Fruit fly (Drosophila melanogaster) whole organism, embryonic: ENCODE measurements around the gene CG13896.

Experiments used
- Atf6 ChIP-seq: fragments of 200-800 bp; sonication (Bioruptor generic); IDR thresholded peaks from 2 replicates; pipeline ENCODE4 v1.3.6; 2022; ENCODE audit warnings: missing biosample characterization, missing genetic modification characterization
- CG10274 ChIP-seq: fragments of 200-800 bp; sonication (Bioruptor generic); optimal IDR thresholded peaks from 3 replicates; lab custom pipeline; 2017; ENCODE audit warnings: missing biosample characterization, mild to moderate bottlenecking, missing genetic modification characterization
- CG11560 ChIP-seq: fragments of 200-800 bp; sonication (Bioruptor generic); IDR thresholded peaks from 3 replicates; pipeline ENCODE4 v1.3.6; 2022; ENCODE audit warnings: missing biosample characterization, missing genetic modification characterization
- CG12299 ChIP-seq: fragments of 200-800 bp; sonication (Bioruptor generic); optimal IDR thresholded peaks from 2 replicates; lab custom pipeline; 2018; ENCODE audit warnings: missing biosample characterization, mild to moderate bottlenecking, missing genetic modification characterization
- CG1233 ChIP-seq: fragments of 200-800 bp; sonication (Bioruptor generic); optimal IDR thresholded peaks from 4 replicates; lab custom pipeline; 2018; ENCODE audit warnings: missing biosample characterization, mild to moderate bottlenecking, missing genetic modification characterization
- CG14965 ChIP-seq: fragments of 200-800 bp; sonication (Bioruptor generic); optimal IDR thresholded peaks from 2 replicates; lab custom pipeline; 2016; ENCODE audit warnings: missing biosample characterization, missing genetic modification characterization, borderline replicate concordance
- CG15601 ChIP-seq: fragments of 200-800 bp; sonication (Bioruptor generic); optimal IDR thresholded peaks from 3 replicates; lab custom pipeline; 2019; ENCODE audit warnings: missing biosample characterization, mild to moderate bottlenecking, missing genetic modification characterization, moderate library complexity
- CG18599 ChIP-seq: fragments of 200-800 bp; sonication (Bioruptor generic); optimal IDR thresholded peaks from 3 replicates; lab custom pipeline; 2017; ENCODE audit warnings: missing biosample characterization, missing genetic modification characterization, mild to moderate bottlenecking, moderate library complexity, missing genetic modification reagents
- CG2202 ChIP-seq: fragments of 200-800 bp; sonication (Bioruptor generic); optimal IDR thresholded peaks from 2 replicates; lab custom pipeline; 2018; ENCODE audit warnings: missing biosample characterization, mild to moderate bottlenecking, missing genetic modification characterization
- CG2712 ChIP-seq: fragments of 200-800 bp; optimal IDR thresholded peaks from 3 replicates; lab custom pipeline; 2019; ENCODE audit warnings: missing biosample characterization, mild to moderate bottlenecking, missing genetic modification characterization, moderate library complexity
- CG31365 ChIP-seq: fragments of 200-800 bp; sonication (Bioruptor generic); optimal IDR thresholded peaks from 2 replicates; lab custom pipeline; 2018; ENCODE audit warnings: missing biosample characterization, mild to moderate bottlenecking, missing genetic modification characterization
- CG32767 ChIP-seq: fragments of 200-800 bp; sonication (Bioruptor generic); IDR thresholded peaks from 2 replicates; pipeline ENCODE4 v1.3.6; 2022; ENCODE audit warnings: missing biosample characterization, missing genetic modification characterization
- CG3281 ChIP-seq: fragments of 200-800 bp; sonication (Bioruptor generic); optimal IDR thresholded peaks from 3 replicates; lab custom pipeline; 2017; ENCODE audit warnings: missing biosample characterization, mild to moderate bottlenecking, missing genetic modification characterization
- CG33557 ChIP-seq: fragments of 200-800 bp; sonication (Bioruptor generic); optimal IDR thresholded peaks from 2 replicates; lab custom pipeline; 2019; ENCODE audit warnings: missing biosample characterization, mild to moderate bottlenecking, missing genetic modification characterization, moderate library complexity
- CG4404 ChIP-seq: fragments of 200-800 bp; sonication (Bioruptor generic); IDR thresholded peaks from 2 replicates; pipeline ENCODE4 v1.3.6; 2022; ENCODE audit warnings: missing biosample characterization, missing genetic modification characterization
- CG6175 ChIP-seq: fragments of 200-800 bp; sonication (Bioruptor generic); IDR thresholded peaks from 3 replicates; pipeline ENCODE4 v1.3.6; 2022; ENCODE audit warnings: missing biosample characterization, missing genetic modification characterization
- CG6813 ChIP-seq: fragments of 200-800 bp; sonication (Bioruptor generic); optimal IDR thresholded peaks from 2 replicates; lab custom pipeline; 2017; ENCODE audit warnings: missing biosample characterization, missing genetic modification characterization, mild to moderate bottlenecking, moderate library complexity, missing genetic modification reagents
- CG9437 ChIP-seq: fragments of 200-800 bp; sonication (Bioruptor generic); optimal IDR thresholded peaks from 2 replicates; lab custom pipeline; 2018; ENCODE audit warnings: missing biosample characterization, mild to moderate bottlenecking, missing genetic modification characterization
- CG9797 ChIP-seq: fragments of 200-800 bp; sonication (Bioruptor generic); optimal IDR thresholded peaks from 3 replicates; lab custom pipeline; 2018; ENCODE audit warnings: missing biosample characterization, mild to moderate bottlenecking, missing genetic modification characterization
- CG9932 ChIP-seq: fragments of 200-800 bp; sonication (Bioruptor generic); IDR thresholded peaks from 2 replicates; pipeline ENCODE4 v1.3.6; 2022; ENCODE audit warnings: missing biosample characterization, missing genetic modification characterization
- Dbx ChIP-seq: fragments of 200-800 bp; sonication (Bioruptor generic); IDR thresholded peaks from 3 replicates; pipeline ENCODE4 v1.3.6; 2022; ENCODE audit warnings: missing biosample characterization, missing genetic modification characterization
- Dip2 ChIP-seq: fragments of 200-800 bp; sonication (Bioruptor generic); IDR thresholded peaks from 2 replicates; pipeline ENCODE4 v1.3.6; 2022; ENCODE audit warnings: missing biosample characterization, missing genetic modification characterization
- Dip3 ChIP-seq: fragments of 200-800 bp; sonication (Bioruptor generic); optimal IDR thresholded peaks from 3 replicates; lab custom pipeline; 2016; ENCODE audit warnings: missing biosample characterization, missing genetic modification characterization
- Ets97D ChIP-seq: fragments of 200-800 bp; sonication (Bioruptor generic); optimal IDR thresholded peaks from 3 replicates; lab custom pipeline; 2016; ENCODE audit warnings: missing biosample characterization, missing genetic modification characterization
- Hmr ChIP-seq: fragments of 200-800 bp; sonication (Bioruptor generic); optimal IDR thresholded peaks from 3 replicates; lab custom pipeline; 2017; ENCODE audit warnings: mild to moderate bottlenecking, missing biosample characterization, missing genetic modification reagents, missing genetic modification characterization
- Mad ChIP-seq: fragments of 200-800 bp; sonication (Bioruptor generic); optimal IDR thresholded peaks from 2 replicates; lab custom pipeline; 2016; ENCODE audit warnings: missing biosample characterization, missing genetic modification characterization
- Poxn ChIP-seq: fragments of 200-800 bp; sonication (Bioruptor generic); IDR thresholded peaks from 2 replicates; pipeline ENCODE4 v1.3.6; 2022; ENCODE audit warnings: missing biosample characterization, missing genetic modification characterization
- Scr ChIP-seq: fragments of 200-800 bp; sonication (Bioruptor generic); IDR thresholded peaks from 2 replicates; pipeline ENCODE4 v1.3.6; 2022; ENCODE audit warnings: missing biosample characterization, missing genetic modification characterization; ENCODE audit not compliant: partially characterized antibody
- Sox100B ChIP-seq: fragments of 200-800 bp; sonication (Bioruptor generic); optimal IDR thresholded peaks from 3 replicates; lab custom pipeline; 2018; ENCODE audit warnings: missing biosample characterization, mild to moderate bottlenecking, missing genetic modification characterization
- Taf1 ChIP-seq: fragments of 200-800 bp; sonication (Bioruptor generic); IDR thresholded peaks from 2 replicates; pipeline ENCODE4 v1.3.6; 2022; ENCODE audit warnings: missing biosample characterization, missing genetic modification characterization
- ara ChIP-seq: fragments of 200-800 bp; sonication (Bioruptor generic); IDR thresholded peaks from 2 replicates; pipeline ENCODE4 v1.3.6; 2022; ENCODE audit warnings: missing biosample characterization, missing genetic modification characterization
- az2 ChIP-seq: fragments of 200-800 bp; sonication (Bioruptor generic); optimal IDR thresholded peaks from 3 replicates; lab custom pipeline; 2016; ENCODE audit warnings: missing biosample characterization, missing genetic modification characterization
- cad ChIP-seq: fragments of >200 bp; optimal IDR thresholded peaks from 2 replicates; lab custom pipeline; 2017; ENCODE audit warnings: missing biosample characterization, missing genetic modification characterization
- corto ChIP-seq: fragments of 200-800 bp; sonication (Bioruptor generic); optimal IDR thresholded peaks from 2 replicates; lab custom pipeline; 2016; ENCODE audit warnings: missing biosample characterization, mild to moderate bottlenecking, missing genetic modification characterization, moderate library complexity
- croc ChIP-seq: fragments of 200-800 bp; sonication (Bioruptor generic); conservative IDR thresholded peaks from 3 replicates; pipeline ENCODE4 v1.3.6; 2022; ENCODE audit warnings: missing biosample characterization, missing genetic modification characterization
- danr ChIP-seq: fragments of 200-800 bp; sonication (Bioruptor generic); IDR thresholded peaks from 2 replicates; pipeline ENCODE4 v1.3.6; 2022; ENCODE audit warnings: missing biosample characterization, missing genetic modification characterization
- dysf ChIP-seq: fragments of 200-800 bp; sonication (Bioruptor generic); IDR thresholded peaks from 3 replicates; pipeline ENCODE4 v1.3.6; 2022; ENCODE audit warnings: missing biosample characterization, missing genetic modification characterization
- exex ChIP-seq: fragments of 200-800 bp; sonication (Bioruptor generic); optimal IDR thresholded peaks from 4 replicates; lab custom pipeline; 2018; ENCODE audit warnings: missing biosample characterization, mild to moderate bottlenecking, missing genetic modification characterization, moderate library complexity
- ind ChIP-seq: fragments of 200-800 bp; sonication (Bioruptor generic); optimal IDR thresholded peaks from 3 replicates; lab custom pipeline; 2016; ENCODE audit warnings: missing biosample characterization, missing genetic modification characterization
- jumu ChIP-seq: fragments of 200-800 bp; sonication (Bioruptor generic); optimal IDR thresholded peaks from 3 replicates; lab custom pipeline; 2016; ENCODE audit warnings: missing biosample characterization, missing genetic modification characterization
- ken ChIP-seq: fragments of 200-800 bp; sonication (Bioruptor generic); IDR thresholded peaks from 3 replicates; pipeline ENCODE4 v1.3.6; 2022; ENCODE audit warnings: missing biosample characterization, missing genetic modification characterization
- mld ChIP-seq: fragments of 200-800 bp; sonication (Bioruptor generic); IDR thresholded peaks from 3 replicates; pipeline ENCODE4 v1.3.6; 2022; ENCODE audit warnings: missing biosample characterization, missing genetic modification characterization; ENCODE audit not compliant: partially characterized antibody
- nom ChIP-seq: fragments of 200-800 bp; sonication (Bioruptor generic); optimal IDR thresholded peaks from 2 replicates; lab custom pipeline; 2017; ENCODE audit warnings: missing biosample characterization, missing genetic modification characterization, mild to moderate bottlenecking, moderate library complexity, missing genetic modification reagents
- otp ChIP-seq: fragments of 200-800 bp; sonication (Bioruptor generic); IDR thresholded peaks from 3 replicates; pipeline ENCODE4, ENCODE4 v1.3.6; 2022; ENCODE audit warnings: missing biosample characterization, missing genetic modification characterization
- sim ChIP-seq: fragments of 200-800 bp; sonication (Bioruptor generic); IDR thresholded peaks from 2 replicates; pipeline ENCODE4 v1.3.6; 2022; ENCODE audit warnings: missing biosample characterization, missing genetic modification characterization
- slp2 ChIP-seq: fragments of 200-800 bp; sonication (Bioruptor generic); optimal IDR thresholded peaks from 2 replicates; lab custom pipeline; 2016; ENCODE audit warnings: missing biosample characterization, missing genetic modification characterization
- stwl ChIP-seq: fragments of 200-800 bp; sonication (Bioruptor generic); optimal IDR thresholded peaks from 3 replicates; lab custom pipeline; 2018; ENCODE audit warnings: missing biosample characterization, mild to moderate bottlenecking, missing genetic modification characterization, moderate library complexity
- unpg ChIP-seq: fragments of 200-800 bp; sonication (Bioruptor generic); optimal IDR thresholded peaks from 3 replicates; lab custom pipeline; 2018; ENCODE audit warnings: missing biosample characterization, mild to moderate bottlenecking, missing genetic modification characterization, moderate library complexity
- usp ChIP-seq: fragments of >200 bp; optimal IDR thresholded peaks from 2 replicates; lab custom pipeline; 2017; ENCODE audit warnings: missing biosample characterization, missing genetic modification characterization
- wor ChIP-seq: fragments of 200-800 bp; sonication (Bioruptor generic); IDR thresholded peaks from 2 replicates; pipeline ENCODE4 v1.3.6; 2022; ENCODE audit warnings: missing biosample characterization, missing genetic modification characterization
- zfh2 ChIP-seq: fragments of 200-800 bp; sonication (Bioruptor generic); optimal IDR thresholded peaks from 2 replicates; lab custom pipeline; 2016; ENCODE audit warnings: missing biosample characterization, missing genetic modification characterization

CG13896 gene

DNA sequence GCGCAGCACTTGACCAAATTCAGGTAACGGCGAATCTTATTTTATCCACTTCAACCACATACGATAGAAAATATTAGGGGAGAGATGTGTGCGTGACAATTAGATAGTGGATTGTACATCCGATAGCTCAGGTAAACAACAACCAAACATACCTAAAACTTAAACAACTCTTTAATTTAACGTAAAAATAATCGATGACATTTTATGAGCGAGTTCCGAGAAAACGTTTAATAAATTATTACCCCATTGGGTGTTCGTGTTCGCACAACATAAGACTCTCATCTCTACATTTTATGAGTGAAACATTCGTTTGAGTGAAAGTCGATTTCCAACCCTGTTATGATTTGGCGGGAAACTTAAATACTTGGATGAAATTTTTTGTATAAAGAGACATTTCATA, 31.4 kb downstream of the CG13896 start, which contains the start of gene CG17129 (continued):
- peak; percentile 75 for TF ChIP-seq CG4404 (GFP tag; lab: Robert Waterston, UW)
- peak; percentile 41 for TF ChIP-seq CG2202
- TF ChIP-seq CG9797 (GFP tag; lab: Kevin White, UChicago): no peak
- peak; percentile 72 for TF ChIP-seq az2 (GFP tag; lab: Kevin White, UChicago)
- peak; percentile 84 for TF ChIP-seq CG9932 (GFP tag; lab: Robert Waterston, UW)
- TF ChIP-seq zfh2: peak; percentile 80
- TF ChIP-seq ind: peak; percentile 82
- no peak for TF ChIP-seq danr
- peak; percentile 85 for TF ChIP-seq ken (GFP tag; lab: Robert Waterston, UW)
- no peak for TF ChIP-seq CG10274 (GFP tag; lab: Kevin White, UChicago)
- TF ChIP-seq Sox100B (GFP tag; lab: Kevin White, UChicago): peak; percentile 61
- peak; percentile 60; the same call in 2 of the 3 replicates for TF ChIP-seq Dbx (GFP tag; lab: Robert Waterston, UW)
- TF ChIP-seq jumu (GFP tag; lab: Kevin White, UChicago): peak; percentile 87
- TF ChIP-seq CG31365 (tag; lab: Kevin White, UChicago): peak; percentile 16
- no peak for TF ChIP-seq Poxn
- peak; percentile 25 for TF ChIP-seq corto (GFP tag; lab: Kevin White, UChicago)
- peak; percentile 82 for TF ChIP-seq CG15601
- peak; percentile 69 for TF ChIP-seq CG33557 (GFP tag; lab: Kevin White, UChicago)
- TF ChIP-seq stwl (tag; lab: Kevin White, UChicago): peak; percentile 68
- TF ChIP-seq CG6175: 0 out of 3 replicates have a peak, but pooled peaks have one; percentile 57
- peak; percentile 65 for TF ChIP-seq Hmr (GFP tag; lab: Kevin White, UChicago)
- peak; percentile 86 for TF ChIP-seq CG2712 (tag; lab: Kevin White, UChicago)
- TF ChIP-seq Atf6 (GFP tag; lab: Robert Waterston, UW): peak; percentile 67; the same call in 1 of the 2 replicates
- TF ChIP-seq ara (GFP tag; lab: Robert Waterston, UW): peak; percentile 82
- TF ChIP-seq sim (GFP tag; lab: Robert Waterston, UW): no peak
- peak; percentile 78 for TF ChIP-seq slp2 (GFP tag; lab: Kevin White, UChicago)
- TF ChIP-seq usp (GFP tag; lab: Kevin White, UChicago): no peak
- peak; percentile 72 for TF ChIP-seq dysf (GFP tag; lab: Robert Waterston, UW)
- 0 out of 3 replicates have a peak, but pooled peaks have one; percentile 45 for TF ChIP-seq otp (GFP tag; lab: Robert Waterston, UW)
- peak; percentile 84 for TF ChIP-seq CG3281 (GFP tag; lab: Kevin White, UChicago)
- TF ChIP-seq unpg: peak; percentile 75
- TF ChIP-seq Dip3 (GFP tag; lab: Kevin White, UChicago): peak; percentile 77
- TF ChIP-seq nom (GFP tag; lab: Kevin White, UChicago): no peak
- no peak for TF ChIP-seq cad (GFP tag; lab: Kevin White, UChicago)
- TF ChIP-seq Dip2 (GFP tag; lab: Robert Waterston, UW): no peak
- peak; percentile 91 for TF ChIP-seq mld (GFP tag; lab: Robert Waterston, UW)
- TF ChIP-seq CG9437 (GFP tag; lab: Kevin White, UChicago): peak; percentile 39
- TF ChIP-seq CG11560 (tag; lab: Robert Waterston, UW): peak; percentile 43; the same call in 2 of the 3 replicates
- TF ChIP-seq Mad (GFP tag; lab: Kevin White, UChicago): peak; percentile 56
- TF ChIP-seq wor (GFP tag; lab: Robert Waterston, UW): peak; percentile 54; the same call in 1 of the 2 replicates
- peak; percentile 65 for TF ChIP-seq CG1233 (GFP tag; lab: Kevin White, UChicago)
- peak; percentile 98 for TF ChIP-seq Scr (GFP tag; lab: Robert Waterston, UW)
- TF ChIP-seq Taf1 (GFP tag; lab: Robert Waterston, UW): peak; percentile 57; the same call in 1 of the 2 replicates
- TF ChIP-seq CG6813 (GFP tag; lab: Kevin White, UChicago): peak; percentile 45
- peak; percentile 1 for TF ChIP-seq CG12299 (tag; lab: Kevin White, UChicago)
- 0 out of 2 replicates have a peak, but pooled peaks have one; percentile 41 for TF ChIP-seq CG32767
- TF ChIP-seq croc (GFP tag; lab: Robert Waterston, UW): peak; percentile 66
- TF ChIP-seq CG18599 (GFP tag; lab: Kevin White, UChicago): peak; percentile 70
- TF ChIP-seq CG14965 (GFP tag; lab: Kevin White, UChicago): no peak
- TF ChIP-seq exex (tag; lab: Kevin White, UChicago): no peak
- peak; percentile 73 for TF ChIP-seq Ets97D
